Worm (Caenorhabditis elegans): ENCODE measurements around the gene C06G3.8.

DNA sequence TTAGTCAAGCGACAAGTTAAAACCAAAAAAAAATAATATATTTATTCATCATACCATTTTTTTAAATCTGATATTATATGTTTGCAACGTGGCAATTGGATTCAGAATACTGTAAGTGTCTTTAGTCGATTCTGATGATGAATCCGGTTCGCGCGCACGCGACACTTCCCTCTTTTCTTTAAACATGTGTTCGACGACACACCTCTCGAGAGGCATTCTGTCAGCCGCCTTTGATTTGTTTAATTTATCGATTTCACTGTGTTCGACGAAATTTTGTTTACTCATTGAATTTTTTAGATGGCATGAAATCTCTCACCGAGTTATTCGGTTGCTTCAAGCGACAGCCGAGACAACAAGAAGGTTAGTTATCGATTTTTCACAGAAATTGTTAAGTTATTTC, 20.6 kb downstream of the C06G3.8 start, which contains the start of gene trxr-1:
- TF ChIP-seq pqm-1 (tag; optimal IDR thresholded peaks at IDR 0.05) (no peak), fkh-10 (GFP tag; optimal IDR thresholded peaks at IDR 0.05) (no peak), R02D3.7 (tag; optimal IDR thresholded peaks at IDR 0.05) (no peak), sea-2 (GFP tag; optimal IDR thresholded peaks at IDR 0.05) (no peak), tbx-2 (tag; optimal IDR thresholded peaks at IDR 0.05) (no peak), ceh-9 (tag; optimal IDR thresholded peaks at IDR 0.05) (no peak), ama-1 (optimal IDR thresholded peaks at IDR 0.05) (no peak), lin-39 (tag; optimal IDR thresholded peaks at IDR 0.05) (no peak), fos-1 (tag; optimal IDR thresholded peaks at IDR 0.05) (no peak), snpc-4 (tag; optimal IDR thresholded peaks at IDR 0.05) (no peak), nhr-28 (tag; optimal IDR thresholded peaks at IDR 0.05) (no peak), nhr-76 (tag; optimal IDR thresholded peaks at IDR 0.05) (no peak)

Measured in whole organism, L3 larva.